Fruit fly (Drosophila melanogaster): ENCODE data around the gene cindr.

- TF ChIP-seq CG8119 (GFP tag; IDR thresholded peaks at IDR 0.05) = no peak
- TF ChIP-seq acj6 (GFP tag; optimal IDR thresholded peaks at IDR 0.05) = no peak
- TF ChIP-seq Eip93F (GFP tag; optimal IDR thresholded peaks at IDR 0.05) = no peak
- no peak for TF ChIP-seq Hr4 (GFP tag; optimal IDR thresholded peaks at IDR 0.05)
- TF ChIP-seq CG4318 (GFP tag; optimal IDR thresholded peaks at IDR 0.05) = no peak
- no peak for TF ChIP-seq CG34406 (GFP tag; optimal IDR thresholded peaks at IDR 0.05)
- no peak for TF ChIP-seq CG8632 (GFP tag; optimal IDR thresholded peaks at IDR 0.05)
- no peak for TF ChIP-seq pdm3 (GFP tag; optimal IDR thresholded peaks at IDR 0.05)
- TF ChIP-seq OdsH (GFP tag; optimal IDR thresholded peaks at IDR 0.05) = no peak
- no peak for TF ChIP-seq Sox102F (GFP tag; optimal IDR thresholded peaks at IDR 0.05)
- no peak for TF ChIP-seq dac (GFP tag; optimal IDR thresholded peaks at IDR 0.05)
- no peak for TF ChIP-seq CG6792 (GFP tag; optimal IDR thresholded peaks at IDR 0.05)
- no peak for TF ChIP-seq CG31627 (GFP tag; optimal IDR thresholded peaks at IDR 0.05)
Observed at dm6 chr3R:30850460-30850859, 42.0 kb downstream of the cindr start.
